Fruit fly (Drosophila melanogaster): Measurements from ENCODE around the gene CG4198.

The CG4198 gene

dm6 chrX:5308963-5309362 is 4.1 kb upstream of the CG4198 start, which contains the start of the genes Cdk7 and snf (continued):
- TF ChIP-seq Gsc (GFP tag; IDR thresholded peaks at IDR 0.05), result no peak
- no peak for TF ChIP-seq CG17612 (GFP tag; IDR thresholded peaks at IDR 0.05)
- TF ChIP-seq CG13287 (GFP tag; IDR thresholded peaks at IDR 0.05; ENCODE audit: partially characterized antibody), result peak; percentile 88
- TF ChIP-seq CG6813 (GFP tag; optimal IDR thresholded peaks at IDR 0.05), result no peak
- TF ChIP-seq shn (GFP tag; optimal IDR thresholded peaks at IDR 0.05), result peak; percentile 43
- TF ChIP-seq CG14050 (GFP tag; IDR thresholded peaks at IDR 0.05), result no peak
- TF ChIP-seq Dll (GFP tag; IDR thresholded peaks at IDR 0.05; ENCODE audit: partially characterized antibody), result peak; percentile 92
- no peak for TF ChIP-seq tap (tag; optimal IDR thresholded peaks at IDR 0.05)
- no peak for TF ChIP-seq jigr1 (GFP tag; IDR thresholded peaks at IDR 0.05)
- peak; percentile 60 for TF ChIP-seq CG33213 (GFP tag; optimal IDR thresholded peaks at IDR 0.05)
- no peak for TF ChIP-seq lov (optimal IDR thresholded peaks at IDR 0.05)
- TF ChIP-seq lov (GFP tag; IDR thresholded peaks at IDR 0.05), result no peak
- no peak for TF ChIP-seq ro (GFP tag; IDR thresholded peaks at IDR 0.05)
- TF ChIP-seq stwl (tag; optimal IDR thresholded peaks at IDR 0.05), result peak; percentile 80
- no peak for TF ChIP-seq gce (GFP tag; IDR thresholded peaks at IDR 0.05)
- peak; percentile 71 for TF ChIP-seq lilli (GFP tag; optimal IDR thresholded peaks at IDR 0.05)
- peak; percentile 38; the same call in 1 of the 2 replicates for TF ChIP-seq CG32532 (GFP tag; IDR thresholded peaks at IDR 0.05)
- peak; percentile 16 for TF ChIP-seq Sox102F (GFP tag; optimal IDR thresholded peaks at IDR 0.05)
- peak; percentile 57 for TF ChIP-seq bab2 (GFP tag; optimal IDR thresholded peaks at IDR 0.05)
- TF ChIP-seq CG10267 (tag; optimal IDR thresholded peaks at IDR 0.05), result peak; percentile 96
- TF ChIP-seq fru (optimal IDR thresholded peaks at IDR 0.05), result no peak
- TF ChIP-seq dati (GFP tag; IDR thresholded peaks at IDR 0.05), result no peak
- TF ChIP-seq ATbp (GFP tag; optimal IDR thresholded peaks at IDR 0.05), result no peak
- peak; percentile 36; the same call in 1 of the 2 replicates for TF ChIP-seq Ptx1 (GFP tag; IDR thresholded peaks at IDR 0.05)
- no peak for TF ChIP-seq CG6272 (GFP tag; IDR thresholded peaks at IDR 0.05)
- no peak for TF ChIP-seq CG13894 (tag; optimal IDR thresholded peaks at IDR 0.05)
- no peak for TF ChIP-seq Rx (GFP tag; IDR thresholded peaks at IDR 0.05)
- TF ChIP-seq ci (GFP tag; IDR thresholded peaks at IDR 0.05), result no peak
- no peak for TF ChIP-seq unpg (GFP tag; optimal IDR thresholded peaks at IDR 0.05)
- TF ChIP-seq CG7745 (tag; optimal IDR thresholded peaks at IDR 0.05), result no peak
- TF ChIP-seq sob (GFP tag; IDR thresholded peaks at IDR 0.05), result peak; percentile 45
- peak; percentile 47 for TF ChIP-seq CG12744 (GFP tag; optimal IDR thresholded peaks at IDR 0.05)
- no peak for TF ChIP-seq Trl (optimal IDR thresholded peaks at IDR 0.05)
- TF ChIP-seq Trl (GFP tag; optimal IDR thresholded peaks at IDR 0.05), result peak; percentile 41
- no peak for TF ChIP-seq mirr (GFP tag; optimal IDR thresholded peaks at IDR 0.05)
- peak in 1 of 2 experiments; percentile 25 for TF ChIP-seq Hr51 (GFP tag; optimal IDR thresholded peaks at IDR 0.05)
- peak in 1 of 2 experiments; percentile 5 for TF ChIP-seq crp (GFP tag; optimal IDR thresholded peaks at IDR 0.05)
- TF ChIP-seq CG7839 (tag; optimal IDR thresholded peaks at IDR 0.05), result no peak
- TF ChIP-seq bsh (GFP tag; optimal IDR thresholded peaks at IDR 0.05), result peak in 1 of 2 experiments; percentile 2
- no peak for TF ChIP-seq CG8290 (GFP tag; optimal IDR thresholded peaks at IDR 0.05)
- no peak for TF ChIP-seq CG8290 (tag; optimal IDR thresholded peaks at IDR 0.05)
- no peak for TF ChIP-seq sd (tag; optimal IDR thresholded peaks at IDR 0.05)
- peak; percentile 29 for TF ChIP-seq Camta (GFP tag; optimal IDR thresholded peaks at IDR 0.05)
- no peak for TF ChIP-seq sug (tag; optimal IDR thresholded peaks at IDR 0.05)
- no peak for TF ChIP-seq CG7987 (GFP tag; optimal IDR thresholded peaks at IDR 0.05)
- TF ChIP-seq CG9817 (tag; optimal IDR thresholded peaks at IDR 0.05), result peak; percentile 5
- TF ChIP-seq CG6689 (GFP tag; IDR thresholded peaks at IDR 0.05), result no peak
- peak; percentile 85 for TF ChIP-seq pzg (GFP tag; optimal IDR thresholded peaks at IDR 0.05)
- peak; percentile 29 for TF ChIP-seq Hmr (GFP tag; optimal IDR thresholded peaks at IDR 0.05)
- no peak for TF ChIP-seq ttk (GFP tag; IDR thresholded peaks at IDR 0.05)
- peak; percentile 73; the same call in 2 of the 3 replicates for TF ChIP-seq Opbp (GFP tag; IDR thresholded peaks at IDR 0.05; ENCODE audit: partially characterized antibody)
- no peak for TF ChIP-seq Awh (GFP tag; IDR thresholded peaks at IDR 0.05)
